Worm (Caenorhabditis elegans) whole organism, midembryonic: ENCODE measurements around the gene math-38.

Experiments used
- cog-1 ChIP-seq: sonication (generic microtip); optimal IDR thresholded peaks from 2 replicates; lab custom pipeline; 2016; ENCODE audit warnings: missing genetic modification characterization, missing compliant biosample characterization
- med-1 ChIP-seq: sonication (generic microtip); optimal IDR thresholded peaks from 2 replicates; lab custom pipeline; 2017; ENCODE audit warnings: missing genetic modification characterization, mild to moderate bottlenecking, missing compliant biosample characterization, antibody characterized with exemption, missing genetic modification reagents; ENCODE audit not compliant: insufficient read depth

DNA sequence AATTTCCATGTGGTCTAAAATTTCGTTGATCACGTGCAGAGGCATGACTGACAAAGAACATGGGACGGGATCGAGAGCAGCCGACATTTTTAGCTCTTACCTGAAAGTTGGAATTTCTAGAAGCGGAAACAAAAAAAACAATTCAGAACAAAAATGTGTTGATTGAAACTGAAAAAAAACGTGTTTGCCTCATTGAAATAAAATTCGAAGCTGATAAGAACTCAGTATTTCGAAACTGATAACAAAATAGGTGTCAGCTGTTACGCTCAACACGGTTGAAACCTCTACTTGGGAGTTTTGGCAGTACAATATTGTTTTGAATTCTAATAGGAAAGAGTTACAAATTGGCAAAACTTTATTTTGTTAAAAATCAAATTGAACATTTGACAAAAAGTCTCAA lies 29.1 kb upstream of the math-38 start:
- TF ChIP-seq cog-1 (tag; lab: Kevin White, UChicago) = no peak
- no peak for TF ChIP-seq med-1 (GFP tag; lab: Kevin White, UChicago)
